Worm (Caenorhabditis elegans) whole organism, young adult: Measurements from ENCODE around the gene kin-9.

Experiments used
- B0261.1 ChIP-seq: sonication (generic microtip); optimal IDR thresholded peaks from 2 replicates; lab custom pipeline; 2016; ENCODE audit warnings: mild to moderate bottlenecking, missing genetic modification characterization, moderate library complexity, missing compliant biosample characterization
- F23B12.7 ChIP-seq: sonication (generic microtip); optimal IDR thresholded peaks from 2 replicates; lab custom pipeline; 2017; ENCODE audit warnings: missing genetic modification characterization, mild to moderate bottlenecking, missing compliant biosample characterization, antibody characterized with exemption, moderate library complexity; ENCODE audit not compliant: insufficient read depth
- F39B2.1 ChIP-seq: fragments of 200-800 bp; sonication (Bioruptor generic); IDR thresholded peaks from 2 replicates; pipeline ENCODE4 v1.3.6; 2022; ENCODE audit warnings: missing genetic modification reagents, missing genetic modification characterization, missing compliant biosample characterization
- F49E8.2 ChIP-seq: sonication (generic microtip); optimal IDR thresholded peaks from 3 replicates; lab custom pipeline; 2017; ENCODE audit warnings: missing genetic modification characterization, mild to moderate bottlenecking, missing compliant biosample characterization, antibody characterized with exemption, moderate library complexity; ENCODE audit not compliant: insufficient read depth
- F57C9.4 ChIP-seq: sonication (generic microtip); optimal IDR thresholded peaks from 2 replicates; lab custom pipeline; 2017; ENCODE audit warnings: mild to moderate bottlenecking, missing genetic modification characterization, missing compliant biosample characterization
- K11D2.4 ChIP-seq: fragments of 200-800 bp; sonication (Bioruptor generic); IDR thresholded peaks from 2 replicates; pipeline ENCODE4 v1.3.6; 2022; ENCODE audit warnings: missing genetic modification reagents, missing genetic modification characterization, missing compliant biosample characterization
- Y53F4B.3 ChIP-seq: fragments of 200-800 bp; sonication (Bioruptor generic); IDR thresholded peaks from 2 replicates; pipeline ENCODE4 v1.3.6; 2022; ENCODE audit warnings: missing genetic modification reagents, missing genetic modification characterization, missing compliant biosample characterization
- Y67H2A.10 ChIP-seq: fragments of 200-800 bp; sonication (Bioruptor generic); conservative IDR thresholded peaks from 2 replicates; pipeline ENCODE4 v1.3.6; 2022; ENCODE audit warnings: missing genetic modification reagents, missing genetic modification characterization, missing compliant biosample characterization
- ama-1 ChIP-seq, 3 experiments: fragments of 150-350 bp in 1 of 3; sonication (generic microtip) in 2 of 3; optimal IDR thresholded peaks; 2 replicates each; lab custom pipeline; 2014 to 2018; ENCODE audit warnings: missing biosample characterization in 2 of 3, missing genetic modification characterization in 2 of 3, missing genetic modification reagents in 2 of 3
- athp-1 ChIP-seq: sonication (generic microtip); optimal IDR thresholded peaks from 2 replicates; lab custom pipeline; 2017; ENCODE audit warnings: mild to moderate bottlenecking, missing genetic modification characterization, missing compliant biosample characterization
- attf-6 ChIP-seq: fragments of 200-800 bp; sonication (Bioruptor generic); IDR thresholded peaks from 2 replicates; pipeline ENCODE4 v1.3.6; 2022; ENCODE audit warnings: missing genetic modification reagents, missing genetic modification characterization, missing compliant biosample characterization
- ccch-3 ChIP-seq: fragments of 200-800 bp; sonication (Bioruptor generic); optimal IDR thresholded peaks from 2 replicates; lab custom pipeline; 2018; ENCODE audit warnings: mild to moderate bottlenecking, missing genetic modification characterization, missing compliant biosample characterization
- ceh-27 ChIP-seq: fragments of 200-800 bp; sonication (Bioruptor generic); optimal IDR thresholded peaks from 2 replicates; lab custom pipeline; 2018; ENCODE audit warnings: mild to moderate bottlenecking, missing genetic modification characterization, moderate library complexity, missing compliant biosample characterization
- ceh-40 ChIP-seq: fragments of 200-800 bp; sonication (Bioruptor generic); IDR thresholded peaks from 2 replicates; pipeline ENCODE4 v1.3.6; 2022; ENCODE audit warnings: missing genetic modification characterization, missing compliant biosample characterization
- die-1 ChIP-seq: sonication (generic microtip); optimal IDR thresholded peaks from 2 replicates; lab custom pipeline; 2016; ENCODE audit warnings: missing genotype, mild to moderate bottlenecking, missing genetic modification characterization, missing compliant biosample characterization
- dox-1 ChIP-seq: fragments of 200-800 bp; sonication (Bioruptor generic); IDR thresholded peaks from 2 replicates; pipeline ENCODE4 v1.3.6; 2022; ENCODE audit warnings: missing genetic modification reagents, missing genetic modification characterization, missing compliant biosample characterization
- dpl-1 ChIP-seq: fragments of 150-350 bp; optimal IDR thresholded peaks from 2 replicates; lab custom pipeline; 2014; ENCODE audit warnings: missing biosample characterization, missing genetic modification reagents, missing genetic modification characterization
- egl-44 ChIP-seq: fragments of 200-800 bp; sonication (Bioruptor generic); IDR thresholded peaks from 2 replicates; pipeline ENCODE4 v1.3.6; 2022; ENCODE audit warnings: missing genetic modification reagents, missing genetic modification characterization, missing compliant biosample characterization
- egrh-3 ChIP-seq: fragments of 200-800 bp; sonication (Bioruptor generic); IDR thresholded peaks from 2 replicates; pipeline ENCODE4 v1.3.6; 2022; ENCODE audit warnings: missing genetic modification reagents, missing genetic modification characterization, missing compliant biosample characterization
- ekl-4 ChIP-seq: fragments of 200-800 bp; sonication (Bioruptor generic); IDR thresholded peaks from 2 replicates; pipeline ENCODE4 v1.3.6; 2022; ENCODE audit warnings: missing genetic modification reagents, missing genetic modification characterization, missing compliant biosample characterization
- fkh-3 ChIP-seq: sonication (generic microtip); optimal IDR thresholded peaks from 2 replicates; lab custom pipeline; 2016; ENCODE audit warnings: mild to moderate bottlenecking, missing genetic modification characterization, missing compliant biosample characterization
- hlh-12 ChIP-seq: sonication (generic microtip); optimal IDR thresholded peaks from 2 replicates; lab custom pipeline; 2016; ENCODE audit warnings: missing genetic modification characterization, missing compliant biosample characterization
- hmg-1.2 ChIP-seq: fragments of 200-800 bp; sonication (Bioruptor generic); IDR thresholded peaks from 2 replicates; pipeline ENCODE4 v1.3.6; 2022; ENCODE audit warnings: missing genetic modification reagents, missing genetic modification characterization, missing compliant biosample characterization
- hmg-20 ChIP-seq: fragments of 200-800 bp; sonication (Bioruptor generic); IDR thresholded peaks from 2 replicates; pipeline ENCODE4 v1.3.6; 2022; ENCODE audit warnings: missing genetic modification reagents, missing genetic modification characterization, missing compliant biosample characterization
- hrde-1 ChIP-seq: sonication (generic microtip); optimal IDR thresholded peaks from 2 replicates; lab custom pipeline; 2016; ENCODE audit warnings: missing genetic modification characterization, mild to moderate bottlenecking, missing compliant biosample characterization, moderate library complexity, missing genotype, missing genetic modification reagents, borderline replicate concordance
- let-526 ChIP-seq: fragments of 200-800 bp; sonication (Bioruptor generic); IDR thresholded peaks from 2 replicates; pipeline ENCODE4 v1.3.6; 2022; ENCODE audit warnings: missing genetic modification reagents, missing genetic modification characterization, missing compliant biosample characterization
- let-607 ChIP-seq, 2 experiments: fragments of 200-800 bp in 1 of 2; sonication (Bioruptor generic) in 1 of 2; sonication (generic microtip) in 1 of 2; optimal IDR thresholded peaks; 2 replicates each; lab custom pipeline; 2016 to 2018; ENCODE audit warnings: mild to moderate bottlenecking in 2 of 2, missing compliant biosample characterization in 2 of 2, missing genetic modification characterization in 2 of 2, moderate library complexity in 2 of 2, missing genotype in 1 of 2
- lin-26 ChIP-seq: fragments of 200-800 bp; sonication (Bioruptor generic); IDR thresholded peaks from 2 replicates; pipeline ENCODE4 v1.3.6; 2022; ENCODE audit warnings: missing genetic modification reagents, missing genetic modification characterization, missing compliant biosample characterization
- lin-35 ChIP-seq, 3 experiments: fragments of 150-350 bp in 2 of 3; sonication (generic microtip) in 1 of 3; optimal IDR thresholded peaks; 2 replicates each; lab custom pipeline; 2014 to 2018; ENCODE audit warnings: missing biosample characterization in 3 of 3, missing genetic modification characterization in 3 of 3, missing genetic modification reagents in 3 of 3
- lin-40 ChIP-seq: sonication (generic microtip); optimal IDR thresholded peaks from 2 replicates; lab custom pipeline; 2016; ENCODE audit warnings: missing genetic modification characterization, mild to moderate bottlenecking, missing compliant biosample characterization, missing genotype, missing genetic modification reagents
- lin-54 ChIP-seq: fragments of 200-800 bp; sonication (Bioruptor generic); optimal IDR thresholded peaks from 2 replicates; lab custom pipeline; 2018; ENCODE audit warnings: mild to moderate bottlenecking, missing genetic modification characterization, missing compliant biosample characterization
- lsl-1 ChIP-seq: fragments of 200-800 bp; sonication (Bioruptor generic); optimal IDR thresholded peaks from 2 replicates; lab custom pipeline; 2018; ENCODE audit warnings: mild to moderate bottlenecking, missing genetic modification characterization, moderate library complexity, missing compliant biosample characterization
- madf-10 ChIP-seq: sonication (generic microtip); optimal IDR thresholded peaks from 2 replicates; lab custom pipeline; 2016; ENCODE audit warnings: mild to moderate bottlenecking, missing genetic modification characterization, missing compliant biosample characterization
- madf-8 ChIP-seq: fragments of 200-800 bp; sonication (Bioruptor generic); conservative IDR thresholded peaks from 2 replicates; pipeline ENCODE4 v1.3.6; 2022; ENCODE audit warnings: missing genetic modification reagents, missing genetic modification characterization, missing compliant biosample characterization
- mcd-1 ChIP-seq: fragments of 200-800 bp; sonication (Bioruptor generic); IDR thresholded peaks from 2 replicates; pipeline ENCODE4 v1.3.6; 2022; ENCODE audit warnings: missing genetic modification reagents, missing genetic modification characterization, missing compliant biosample characterization
- mes-4 ChIP-seq: sonication (generic microtip); optimal IDR thresholded peaks from 2 replicates; lab custom pipeline; 2016; ENCODE audit warnings: missing genotype, missing genetic modification characterization, missing compliant biosample characterization
- nhr-120 ChIP-seq: fragments of 200-800 bp; sonication (Bioruptor generic); IDR thresholded peaks from 2 replicates; pipeline ENCODE4 v1.3.6; 2022; ENCODE audit warnings: missing genetic modification characterization, missing compliant biosample characterization
- nhr-179 ChIP-seq: sonication (generic microtip); optimal IDR thresholded peaks from 2 replicates; lab custom pipeline; 2016; ENCODE audit warnings: mild to moderate bottlenecking, missing genetic modification characterization, missing compliant biosample characterization
- nhr-80 ChIP-seq: sonication (generic microtip); optimal IDR thresholded peaks from 2 replicates; lab custom pipeline; 2016; ENCODE audit warnings: missing genetic modification characterization, missing compliant biosample characterization
- sea-2 ChIP-seq: fragments of 200-800 bp; sonication (Bioruptor generic); IDR thresholded peaks from 2 replicates; pipeline ENCODE4 v1.3.6; 2022; ENCODE audit warnings: missing genetic modification characterization, missing compliant biosample characterization
- snpc-4 ChIP-seq, 5 experiments: fragments of 150-350 bp in 1 of 5; sonication (generic microtip) in 4 of 5; optimal IDR thresholded peaks; 2 replicates each; lab custom pipeline; 2014 to 2018; ENCODE audit warnings: missing genetic modification characterization in 5 of 5, missing biosample characterization in 3 of 5, antibody characterized with exemption in 2 of 5, mild to moderate bottlenecking in 2 of 5, missing compliant biosample characterization in 2 of 5, missing genotype in 2 of 5, moderate library complexity in 2 of 5, missing genetic modification reagents in 1 of 5
- tbp1 ChIP-seq: fragments of 200-800 bp; sonication (Bioruptor generic); optimal IDR thresholded peaks from 2 replicates; lab custom pipeline; 2018; ENCODE audit warnings: mild to moderate bottlenecking, missing genetic modification characterization, missing compliant biosample characterization
- xnd-1 ChIP-seq: sonication (generic microtip); optimal IDR thresholded peaks from 2 replicates; lab custom pipeline; 2016; ENCODE audit warnings: missing genotype, missing genetic modification reagents, missing genetic modification characterization, missing compliant biosample characterization
- ztf-25 ChIP-seq: fragments of 200-800 bp; sonication (Bioruptor generic); IDR thresholded peaks from 2 replicates; pipeline ENCODE4 v1.3.6; 2022; ENCODE audit warnings: missing genetic modification reagents, missing genetic modification characterization, missing compliant biosample characterization
- ztf-26 ChIP-seq: sonication (generic microtip); optimal IDR thresholded peaks from 2 replicates; lab custom pipeline; 2017; ENCODE audit warnings: missing genetic modification characterization, missing compliant biosample characterization
- ztf-28 ChIP-seq: fragments of 200-800 bp; sonication (Bioruptor generic); IDR thresholded peaks from 2 replicates; pipeline ENCODE4 v1.3.6; 2022; ENCODE audit warnings: missing genetic modification reagents, missing genetic modification characterization, missing compliant biosample characterization

kin-9 gene

DNA sequence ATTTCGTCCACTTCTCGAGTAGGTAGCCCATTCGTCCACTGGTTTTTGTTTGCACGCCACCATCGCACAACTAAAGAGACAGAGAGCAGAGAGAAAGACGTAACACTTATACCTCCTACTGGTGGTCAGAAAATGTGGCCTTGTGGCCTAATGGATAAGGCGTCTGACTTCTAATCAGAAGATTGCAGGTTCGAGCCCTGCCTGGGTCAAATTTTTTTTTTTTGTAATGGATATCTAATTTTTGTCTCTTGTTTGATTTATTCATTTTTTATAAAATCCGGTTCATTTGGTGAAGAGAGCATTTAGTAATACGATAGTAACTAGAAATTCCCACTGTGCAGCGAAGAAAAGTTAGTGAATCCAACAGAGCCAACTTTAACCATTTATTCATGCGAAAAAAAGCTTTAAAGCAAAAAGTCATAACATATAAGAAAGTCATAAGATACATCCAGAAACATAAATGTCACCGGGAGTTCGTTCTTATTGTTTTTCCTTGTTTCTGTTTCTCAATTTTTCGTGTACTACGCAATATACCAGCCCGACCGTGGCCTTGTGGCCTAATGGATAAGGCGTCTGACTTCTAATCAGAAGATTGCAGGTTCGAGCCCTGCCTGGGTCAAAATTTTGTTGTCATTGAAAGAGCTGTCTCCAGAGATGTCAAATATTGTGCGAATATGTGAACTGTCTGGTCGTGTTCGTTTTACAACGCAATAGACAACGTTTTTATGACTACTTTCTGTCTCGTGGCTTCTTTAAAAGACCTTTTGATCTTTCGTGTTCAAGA, 46.2 kb upstream of the kin-9 start (continued):
- TF ChIP-seq lin-26 (GFP tag; lab: Robert Waterston, UW) = peak; percentile 85
- no peak for TF ChIP-seq nhr-120 (GFP tag; lab: Robert Waterston, UW)
- TF ChIP-seq hmg-20 (GFP tag; lab: Robert Waterston, UW) = no peak
- TF ChIP-seq hrde-1 (tag; lab: Kevin White, UChicago) = no peak
- peak; percentile 36 for TF ChIP-seq lin-40
- peak; percentile 65 for TF ChIP-seq dox-1 (GFP tag; lab: Robert Waterston, UW)
- TF ChIP-seq F23B12.7 (tag; lab: Kevin White, UChicago) = peak; percentile 60
- peak; percentile 30 for TF ChIP-seq egrh-3 (GFP tag; lab: Robert Waterston, UW)
- no peak for TF ChIP-seq egl-44 (GFP tag; lab: Robert Waterston, UW)
- no peak for TF ChIP-seq attf-6 (GFP tag; lab: Robert Waterston, UW)
- no peak for TF ChIP-seq dpl-1 (GFP tag; lab: Kevin White, UChicago)
- TF ChIP-seq Y67H2A.10 (GFP tag; lab: Robert Waterston, UW) = no peak
- no peak for TF ChIP-seq fkh-3
- no peak for TF ChIP-seq lin-54 (GFP tag; lab: Kevin White, UChicago)
- TF ChIP-seq lin-35 (GFP tag; optimal IDR thresholded peaks at IDR 0.05; lab: Kevin White, UChicago) = peak in 1 of 3 experiments; percentile 75
- no peak for TF ChIP-seq Y53F4B.3 (GFP tag; lab: Robert Waterston, UW)
- TF ChIP-seq sea-2 (GFP tag; lab: Robert Waterston, UW) = no peak
- peak; percentile 39 for TF ChIP-seq snpc-4 (GFP tag; optimal IDR thresholded peaks at IDR 0.05; lab: Kevin White, UChicago)
- TF ChIP-seq snpc-4 (tag; optimal IDR thresholded peaks at IDR 0.05; lab: Kevin White, UChicago) = peak in 2 of 4 experiments; percentile 17 to 31
- TF ChIP-seq ztf-26 = peak; percentile 7
- no peak for TF ChIP-seq mes-4 (tag; lab: Kevin White, UChicago)
- no peak for TF ChIP-seq ccch-3
- 0 out of 2 replicates have a peak, but pooled peaks have one; percentile 9 for TF ChIP-seq mcd-1 (GFP tag; lab: Robert Waterston, UW)
- TF ChIP-seq F57C9.4 (tag; lab: Kevin White, UChicago) = no peak
- no peak for TF ChIP-seq nhr-179 (tag; lab: Kevin White, UChicago)
- no peak for TF ChIP-seq nhr-80 (tag; lab: Kevin White, UChicago)
- peak; percentile 62 for TF ChIP-seq die-1 (tag; lab: Kevin White, UChicago)
- peak; percentile 17 for TF ChIP-seq madf-10 (tag; lab: Kevin White, UChicago)
- TF ChIP-seq F49E8.2 (tag; lab: Kevin White, UChicago) = no peak
- TF ChIP-seq ztf-28 = 0 out of 2 replicates have a peak, but pooled peaks have one; percentile 35
- TF ChIP-seq hmg-1.2 (GFP tag; lab: Robert Waterston, UW) = peak; percentile 78
- peak; percentile 67; the same call in 1 of the 2 replicates for TF ChIP-seq ztf-25 (GFP tag; lab: Robert Waterston, UW)
- peak; percentile 78; the same call in 1 of the 2 replicates for TF ChIP-seq ceh-40 (GFP tag; lab: Robert Waterston, UW)
- no peak for TF ChIP-seq let-526 (GFP tag; lab: Robert Waterston, UW)
- no peak for TF ChIP-seq let-607 (tag; optimal IDR thresholded peaks at IDR 0.05; lab: Kevin White, UChicago)
- no peak for TF ChIP-seq F39B2.1 (GFP tag; lab: Robert Waterston, UW)
- peak; percentile 43; the same call in 1 of the 2 replicates for TF ChIP-seq ekl-4 (GFP tag; lab: Robert Waterston, UW)
- TF ChIP-seq K11D2.4 (GFP tag; lab: Robert Waterston, UW) = peak; percentile 64
- TF ChIP-seq B0261.1 (tag; lab: Kevin White, UChicago) = peak; percentile 90
- no peak for TF ChIP-seq ama-1 (optimal IDR thresholded peaks at IDR 0.05; lab: Kevin White, UChicago)
- TF ChIP-seq ama-1 (GFP tag; optimal IDR thresholded peaks at IDR 0.05; lab: Kevin White, UChicago) = peak in 1 of 2 experiments; percentile 76
- TF ChIP-seq athp-1 (tag; lab: Kevin White, UChicago) = no peak
- TF ChIP-seq xnd-1 (tag; lab: Kevin White, UChicago) = no peak
- TF ChIP-seq ceh-27 (GFP tag; lab: Kevin White, UChicago) = no peak
- no peak for TF ChIP-seq lsl-1
- no peak for TF ChIP-seq hlh-12 (tag; lab: Kevin White, UChicago)
- no peak for TF ChIP-seq madf-8 (GFP tag; lab: Robert Waterston, UW)
- peak; percentile 95 for TF ChIP-seq tbp1 (GFP tag; lab: Kevin White, UChicago)
